Worm (Caenorhabditis elegans): ENCODE measurements around the gene metl-13.

ce11 chrIV:6634789-6635188 is at the start of gene metl-13:
- TF ChIP-seq nhr-237 (tag; optimal IDR thresholded peaks at IDR 0.05) (no peak), sem-4 (tag; optimal IDR thresholded peaks at IDR 0.05) (no peak), blmp-1 (tag; optimal IDR thresholded peaks at IDR 0.05; ENCODE audit: insufficient read depth) (no peak), aly-2 (tag; optimal IDR thresholded peaks at IDR 0.05) (no peak), unc-62 (GFP tag; optimal IDR thresholded peaks at IDR 0.05) (no peak), mab-5 (tag; optimal IDR thresholded peaks at IDR 0.05) (no peak), nhr-6 (tag; optimal IDR thresholded peaks at IDR 0.05) (no peak), lin-11 (tag; optimal IDR thresholded peaks at IDR 0.05) (no peak)
